Fruit fly (Drosophila melanogaster) whole organism, prepupa: Measurements from ENCODE around the gene Srp54k.

Source experiments
- CG10631 ChIP-seq: fragments of 200-800 bp; sonication (Bioruptor generic); optimal IDR thresholded peaks from 2 replicates; lab custom pipeline; 2016; ENCODE audit warnings: missing biosample characterization, missing genetic modification characterization
- CG10669 ChIP-seq: fragments of 200-800 bp; sonication (Bioruptor generic); optimal IDR thresholded peaks from 3 replicates; lab custom pipeline; 2018; ENCODE audit warnings: missing biosample characterization, mild to moderate bottlenecking, missing genetic modification characterization, moderate library complexity
- CG11902 ChIP-seq: fragments of 200-800 bp; sonication (Bioruptor generic); optimal IDR thresholded peaks from 3 replicates; lab custom pipeline; 2016; ENCODE audit warnings: missing biosample characterization, missing genetic modification characterization
- CG1621 ChIP-seq: fragments of 200-800 bp; sonication (Bioruptor generic); optimal IDR thresholded peaks from 3 replicates; lab custom pipeline; 2018; ENCODE audit warnings: missing biosample characterization, mild to moderate bottlenecking, missing genetic modification characterization
- CG16779 ChIP-seq: fragments of 200-800 bp; sonication (Bioruptor generic); optimal IDR thresholded peaks from 3 replicates; lab custom pipeline; 2017; ENCODE audit warnings: missing biosample characterization, mild to moderate bottlenecking, missing genetic modification characterization
- CG32006 ChIP-seq: fragments of 200-800 bp; sonication (Bioruptor generic); optimal IDR thresholded peaks from 3 replicates; lab custom pipeline; 2017; ENCODE audit warnings: missing biosample characterization, mild to moderate bottlenecking, missing genetic modification characterization
- CG34406 ChIP-seq: fragments of 200-800 bp; sonication (Bioruptor generic); optimal IDR thresholded peaks from 3 replicates; lab custom pipeline; 2016; ENCODE audit warnings: missing biosample characterization, missing genetic modification characterization
- CG3919 ChIP-seq: fragments of 200-800 bp; sonication (Bioruptor generic); optimal IDR thresholded peaks from 3 replicates; lab custom pipeline; 2016; ENCODE audit warnings: missing biosample characterization, missing genetic modification characterization
- CG6163 ChIP-seq: fragments of 200-800 bp; sonication (Bioruptor generic); IDR thresholded peaks from 3 replicates; pipeline ENCODE4 v1.3.6; 2022; ENCODE audit warnings: missing biosample characterization, missing genetic modification characterization
- CG6276 ChIP-seq: fragments of 200-800 bp; sonication (Bioruptor generic); optimal IDR thresholded peaks from 2 replicates; lab custom pipeline; 2017; ENCODE audit warnings: missing biosample characterization, mild to moderate bottlenecking, missing genetic modification characterization
- CG8319 ChIP-seq: fragments of 200-800 bp; sonication (Bioruptor generic); optimal IDR thresholded peaks from 3 replicates; lab custom pipeline; 2016; ENCODE audit warnings: missing biosample characterization, missing genetic modification characterization
- CG8632 ChIP-seq: fragments of 200-800 bp; sonication (Bioruptor generic); optimal IDR thresholded peaks from 3 replicates; lab custom pipeline; 2016; ENCODE audit warnings: missing biosample characterization, missing genetic modification characterization
- CG9139 ChIP-seq: fragments of 200-800 bp; sonication (Bioruptor generic); optimal IDR thresholded peaks from 3 replicates; lab custom pipeline; 2017; ENCODE audit warnings: missing biosample characterization, mild to moderate bottlenecking, missing genetic modification characterization
- Eip78C ChIP-seq: fragments of 200-800 bp; sonication (Bioruptor generic); peaks from one replicate; lab custom pipeline; 2016; ENCODE audit warnings: missing biosample characterization, missing genetic modification characterization
- Eip93F ChIP-seq: fragments of 200-800 bp; sonication (Bioruptor generic); optimal IDR thresholded peaks from 2 replicates; lab custom pipeline; 2016; ENCODE audit warnings: missing biosample characterization, mild to moderate bottlenecking, missing genetic modification characterization
- Ets21C ChIP-seq: fragments of 200-800 bp; sonication (Bioruptor generic); optimal IDR thresholded peaks from 3 replicates; lab custom pipeline; 2016; ENCODE audit warnings: missing biosample characterization, missing genetic modification characterization
- Ets96B ChIP-seq: fragments of 200-800 bp; optimal IDR thresholded peaks from 2 replicates; lab custom pipeline; 2019; ENCODE audit warnings: missing biosample characterization, mild to moderate bottlenecking, missing genetic modification characterization, moderate library complexity
- Hr38 ChIP-seq: sonication (Bioruptor generic); optimal IDR thresholded peaks from 2 replicates; lab custom pipeline; 2016; ENCODE audit warnings: missing biosample characterization, missing genetic modification characterization
- Hr4 ChIP-seq: fragments of 200-800 bp; sonication (Bioruptor generic); optimal IDR thresholded peaks from 3 replicates; lab custom pipeline; 2016; ENCODE audit warnings: missing biosample characterization, missing genetic modification characterization
- Met ChIP-seq: fragments of 200-800 bp; sonication (Bioruptor generic); optimal IDR thresholded peaks from 3 replicates; lab custom pipeline; 2016; ENCODE audit warnings: missing biosample characterization, missing genetic modification characterization
- Smox ChIP-seq: fragments of 200-800 bp; sonication (Bioruptor generic); optimal IDR thresholded peaks from 3 replicates; lab custom pipeline; 2016; ENCODE audit warnings: missing biosample characterization, missing genetic modification characterization
- Sox14 ChIP-seq: fragments of 200-800 bp; sonication (Bioruptor generic); optimal IDR thresholded peaks from 3 replicates; lab custom pipeline; 2016; ENCODE audit warnings: missing biosample characterization, missing genetic modification characterization
- Sox15 ChIP-seq: fragments of 200-800 bp; sonication (Bioruptor generic); optimal IDR thresholded peaks from 3 replicates; lab custom pipeline; 2016; ENCODE audit warnings: missing biosample characterization, missing genetic modification characterization
- dac ChIP-seq: fragments of 200-800 bp; sonication (Bioruptor generic); optimal IDR thresholded peaks from 2 replicates; lab custom pipeline; 2017; ENCODE audit warnings: missing biosample characterization, mild to moderate bottlenecking, missing genetic modification characterization
- dsx ChIP-seq: fragments of 200-800 bp; optimal IDR thresholded peaks from 3 replicates; lab custom pipeline; 2019; ENCODE audit warnings: missing biosample characterization, mild to moderate bottlenecking, missing genetic modification characterization, moderate library complexity; ENCODE audit not compliant: poor library complexity, severe bottlenecking
- eg ChIP-seq: fragments of 200-800 bp; sonication (Bioruptor generic); IDR thresholded peaks from 3 replicates; pipeline ENCODE4 v1.3.6; 2022; ENCODE audit warnings: missing biosample characterization, missing genetic modification characterization
- esn ChIP-seq: fragments of 200-800 bp; sonication (Bioruptor generic); optimal IDR thresholded peaks from 2 replicates; lab custom pipeline; 2016; ENCODE audit warnings: missing biosample characterization, mild to moderate bottlenecking, missing genetic modification characterization, moderate library complexity
- fd59A ChIP-seq: fragments of 200-800 bp; sonication (Bioruptor generic); optimal IDR thresholded peaks from 2 replicates; lab custom pipeline; 2017; ENCODE audit warnings: missing biosample characterization, mild to moderate bottlenecking, missing genetic modification characterization, missing genetic modification reagents
- fd85E ChIP-seq: fragments of 200-800 bp; sonication (Bioruptor generic); optimal IDR thresholded peaks from 3 replicates; lab custom pipeline; 2016; ENCODE audit warnings: missing biosample characterization, missing genetic modification characterization
- fkh ChIP-seq: fragments of 200-800 bp; sonication (Bioruptor generic); optimal IDR thresholded peaks from 3 replicates; lab custom pipeline; 2017; ENCODE audit warnings: missing biosample characterization, mild to moderate bottlenecking, missing genetic modification characterization, moderate library complexity
- lz ChIP-seq: fragments of 200-800 bp; sonication (Bioruptor generic); optimal IDR thresholded peaks from 3 replicates; lab custom pipeline; 2016; ENCODE audit warnings: missing biosample characterization, missing genetic modification characterization
- spab ChIP-seq: fragments of 200-800 bp; sonication (Bioruptor generic); optimal IDR thresholded peaks from 2 replicates; lab custom pipeline; 2017; ENCODE audit warnings: missing biosample characterization, mild to moderate bottlenecking, missing genetic modification characterization, missing genetic modification reagents
- ss ChIP-seq, 2 experiments: fragments of 200-800 bp; sonication (Bioruptor generic); optimal IDR thresholded peaks; 2 replicates in 1 of 2; 3 replicates in 1 of 2; lab custom pipeline; 2017 to 2018; ENCODE audit warnings: mild to moderate bottlenecking in 2 of 2, missing biosample characterization in 2 of 2, missing genetic modification characterization in 2 of 2, moderate library complexity in 1 of 2
- topi ChIP-seq: fragments of 200-800 bp; sonication (Bioruptor generic); optimal IDR thresholded peaks from 3 replicates; lab custom pipeline; 2016; ENCODE audit warnings: missing biosample characterization, missing genetic modification characterization
- vri ChIP-seq: fragments of 200-800 bp; sonication (Bioruptor generic); optimal IDR thresholded peaks from 3 replicates; lab custom pipeline; 2016; ENCODE audit warnings: missing biosample characterization, mild to moderate bottlenecking, missing genetic modification characterization

Srp54k gene

dm6 chr3L:5176071-5176470, 23.6 kb downstream of the Srp54k start (continued):
- TF ChIP-seq Ets21C (GFP tag; lab: Kevin White, UChicago) (no peak), dac (no peak), Smox (GFP tag; lab: Kevin White, UChicago) (no peak), Hr4 (GFP tag; lab: Kevin White, UChicago) (no peak), CG11902 (GFP tag; lab: Kevin White, UChicago) (no peak), Hr38 (GFP tag; lab: Kevin White, UChicago) (no peak), Sox15 (GFP tag; lab: Kevin White, UChicago) (no peak), CG34406 (GFP tag; lab: Kevin White, UChicago) (no peak), CG16779 (tag; lab: Kevin White, UChicago) (no peak), lz (GFP tag; lab: Kevin White, UChicago) (no peak), CG10631 (GFP tag; lab: Kevin White, UChicago) (no peak), Ets96B (tag; lab: Kevin White, UChicago) (no peak), dsx (GFP tag; lab: Kevin White, UChicago) (no peak), CG3919 (no peak)

- TF ChIP-seq esn (GFP tag; lab: Kevin White, UChicago): no peak
- peak; percentile 10 for TF ChIP-seq Eip78C
- peak; percentile 21 for TF ChIP-seq Eip93F (GFP tag; lab: Kevin White, UChicago)
- TF ChIP-seq vri (GFP tag; lab: Kevin White, UChicago): peak; percentile 93
- peak; percentile 6 for TF ChIP-seq Sox14
- TF ChIP-seq ss (GFP tag; optimal IDR thresholded peaks at IDR 0.05; lab: Kevin White, UChicago): no peak
Observed at dm6 chr3L:5176789-5177188, 24.3 kb downstream of the Srp54k start.

- TF ChIP-seq CG6163 (GFP tag; lab: Robert Waterston, UW) (no peak), Eip78C (no peak), CG10631 (GFP tag; lab: Kevin White, UChicago) (no peak), fd85E (GFP tag; lab: Kevin White, UChicago) (no peak), Met (GFP tag; lab: Kevin White, UChicago) (no peak), CG6276 (no peak), fd59A (GFP tag; lab: Kevin White, UChicago) (no peak), Hr38 (GFP tag; lab: Kevin White, UChicago) (no peak), CG9139 (no peak), Smox (GFP tag; lab: Kevin White, UChicago) (no peak)
Observed at dm6 chr3L:5178903-5179302, 26.4 kb downstream of the Srp54k start.

- TF ChIP-seq CG8319 (GFP tag; lab: Kevin White, UChicago) (no peak), CG32006 (no peak), CG8632 (no peak), fkh (GFP tag; lab: Kevin White, UChicago) (peak; percentile 89), vri (GFP tag; lab: Kevin White, UChicago) (peak; percentile 39), CG10669 (GFP tag; lab: Kevin White, UChicago) (no peak), Met (GFP tag; lab: Kevin White, UChicago) (no peak), eg (GFP tag; lab: Robert Waterston, UW) (0 out of 3 replicates have a peak, but pooled peaks have one; percentile 15), CG11902 (GFP tag; lab: Kevin White, UChicago) (no peak), CG16779 (tag; lab: Kevin White, UChicago) (no peak), topi (GFP tag; lab: Kevin White, UChicago) (no peak), Eip93F (GFP tag; lab: Kevin White, UChicago) (no peak), Eip78C (peak; percentile 69), CG1621 (tag; lab: Kevin White, UChicago) (no peak), Hr4 (GFP tag; lab: Kevin White, UChicago) (no peak), CG6163 (GFP tag; lab: Robert Waterston, UW) (0 out of 3 replicates have a peak, but pooled peaks have one; percentile 34), spab (GFP tag; lab: Kevin White, UChicago) (no peak), CG34406 (GFP tag; lab: Kevin White, UChicago) (peak; percentile 5)
Observed at dm6 chr3L:5180179-5180578, 27.7 kb downstream of the Srp54k start.
